Worm (Caenorhabditis elegans): Measurements from ENCODE around the gene pph-1.

Gene pph-1

DNA sequence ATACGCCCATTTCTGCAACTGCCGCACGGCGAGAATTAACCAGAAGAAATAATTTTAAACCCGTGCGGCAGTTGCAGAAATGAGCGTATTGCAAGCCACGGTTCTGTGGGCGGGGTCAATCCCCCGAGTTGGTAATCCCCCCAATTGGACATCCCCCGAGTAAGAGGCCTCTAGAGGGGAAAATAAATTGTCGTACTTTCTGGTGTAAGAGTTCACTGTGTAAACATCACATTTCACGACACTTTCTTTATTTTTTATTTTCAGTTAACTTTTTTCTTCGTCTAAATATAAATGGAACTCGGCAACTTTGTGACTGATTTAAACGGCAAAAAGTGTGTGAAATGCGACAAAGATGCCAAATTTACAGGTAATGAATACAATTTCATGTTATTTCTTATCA lies 44.4 kb upstream of the pph-1 start, which contains the start of gene tut-2 (continued):
- TF ChIP-seq ztf-11 (tag; optimal IDR thresholded peaks at IDR 0.05), result no peak
- no peak for TF ChIP-seq egl-27 (tag; optimal IDR thresholded peaks at IDR 0.05)
- no peak for TF ChIP-seq vab-15 (tag; optimal IDR thresholded peaks at IDR 0.05)
- no peak for TF ChIP-seq nhr-47 (tag; optimal IDR thresholded peaks at IDR 0.05)
- TF ChIP-seq snu-23 (GFP tag; optimal IDR thresholded peaks at IDR 0.05), result peak; percentile 7
- TF ChIP-seq snpc-4 (tag; optimal IDR thresholded peaks at IDR 0.05), result no peak
- TF ChIP-seq nhr-90 (tag; optimal IDR thresholded peaks at IDR 0.05; ENCODE audit: poor library complexity), result no peak
- no peak for TF ChIP-seq xbp-1 (tag; optimal IDR thresholded peaks at IDR 0.05)
- TF ChIP-seq lin-14 (GFP tag; optimal IDR thresholded peaks at IDR 0.05), result no peak
- TF ChIP-seq nhr-237 (tag; optimal IDR thresholded peaks at IDR 0.05), result no peak
- peak in 1 of 2 experiments; percentile 32 for TF ChIP-seq lin-35 (GFP tag; optimal IDR thresholded peaks at IDR 0.05)
- TF ChIP-seq efl-1 (optimal IDR thresholded peaks at IDR 0.05), result peak in 1 of 2 experiments; percentile 35
- peak; percentile 26 to 94 for TF ChIP-seq efl-1 (GFP tag; optimal IDR thresholded peaks at IDR 0.05 in 1 of 2)
- TF ChIP-seq ama-1 (optimal IDR thresholded peaks at IDR 0.05), result no peak
- TF ChIP-seq nhr-71 (tag; optimal IDR thresholded peaks at IDR 0.05), result no peak
- no peak for TF ChIP-seq sup-37 (GFP tag; optimal IDR thresholded peaks at IDR 0.05)
- no peak for TF ChIP-seq lir-3 (tag; optimal IDR thresholded peaks at IDR 0.05; ENCODE audit: poor library complexity)
- TF ChIP-seq elt-2 (tag; optimal IDR thresholded peaks at IDR 0.05), result no peak
- TF ChIP-seq lin-15B (tag; optimal IDR thresholded peaks at IDR 0.05), result no peak

DNA sequence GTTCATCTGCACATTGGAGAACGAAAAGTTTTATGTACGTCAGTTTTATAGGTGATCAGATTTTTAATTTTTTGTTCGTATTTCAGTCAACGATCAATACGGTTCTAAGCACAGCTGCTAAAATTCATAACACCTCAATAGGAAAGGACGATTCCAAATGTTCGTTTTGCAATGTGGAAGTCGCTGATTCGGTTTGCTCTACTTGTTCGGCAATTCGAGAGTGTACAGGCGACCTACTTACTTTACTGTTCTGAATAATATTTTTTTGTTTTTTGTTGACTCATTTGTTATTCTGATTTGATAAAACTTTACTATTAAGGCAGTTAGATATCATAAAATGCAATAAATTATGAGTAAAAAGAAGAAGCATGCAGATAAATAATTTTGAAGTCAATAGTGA lies 43.0 kb upstream of the pph-1 start:
- TF ChIP-seq zag-1 (tag; optimal IDR thresholded peaks at IDR 0.05) (no peak), tlp-1 (tag; optimal IDR thresholded peaks at IDR 0.05) (no peak), pag-3 (tag; optimal IDR thresholded peaks at IDR 0.05; ENCODE audit: borderline replicate concordance, insufficient read depth) (no peak), ama-1 (optimal IDR thresholded peaks at IDR 0.05) (no peak), nhr-71 (tag; optimal IDR thresholded peaks at IDR 0.05) (no peak), mep-1 (tag; optimal IDR thresholded peaks at IDR 0.05) (no peak), ceh-88 (GFP tag; IDR thresholded peaks at IDR 0.05) (no peak), hlh-4 (tag; optimal IDR thresholded peaks at IDR 0.05) (no peak), sox-4 (tag; optimal IDR thresholded peaks at IDR 0.05) (no peak), ets-5 (GFP tag; IDR thresholded peaks at IDR 0.05) (no peak), mef-2 (tag; optimal IDR thresholded peaks at IDR 0.05) (no peak), egl-13 (tag; optimal IDR thresholded peaks at IDR 0.05) (no peak), fkh-8 (tag; optimal IDR thresholded peaks at IDR 0.05) (no peak), ces-1 (GFP tag; optimal IDR thresholded peaks at IDR 0.05) (no peak), sup-37 (GFP tag; optimal IDR thresholded peaks at IDR 0.05) (no peak)

DNA sequence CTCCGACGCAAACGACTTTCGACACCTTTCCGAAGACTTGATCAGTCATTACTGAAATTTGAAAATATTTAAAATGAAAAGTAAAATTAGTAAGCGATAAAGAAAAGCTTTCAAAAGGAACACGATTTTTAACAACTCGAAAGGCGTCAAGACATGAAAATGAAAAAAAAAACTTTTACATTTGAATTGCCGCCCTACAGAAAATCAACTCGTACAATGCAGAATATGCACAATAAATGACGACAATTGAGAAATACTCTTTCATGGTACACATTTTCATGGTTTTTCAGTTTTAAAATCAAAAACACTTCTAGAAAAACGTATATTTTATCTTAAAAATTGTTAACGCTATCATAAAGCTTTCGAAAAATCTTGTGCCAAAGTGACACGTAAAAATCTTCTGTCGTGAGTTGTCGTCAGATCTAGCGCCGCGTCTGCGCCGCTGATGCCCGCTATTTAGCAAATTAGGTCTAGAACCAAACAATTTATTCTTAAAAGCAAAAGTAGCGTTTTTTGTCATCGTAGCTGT lies 40.9 kb upstream of the pph-1 start, which contains the start of gene sqv-4:
sqv-4 (minus strand) TSS at position 51 of the 529 bp plus-strand sequence.
- TF ChIP-seq unc-30 (tag; optimal IDR thresholded peaks at IDR 0.05) (no peak), dpl-1 (GFP tag; optimal IDR thresholded peaks at IDR 0.05) (peak; percentile 82 to 88 (median 84)), lin-35 (GFP tag; optimal IDR thresholded peaks at IDR 0.05) (peak; percentile 81 to 92), irx-1 (tag; optimal IDR thresholded peaks at IDR 0.05) (peak; percentile 0), sox-4 (tag; optimal IDR thresholded peaks at IDR 0.05) (no peak), nhr-85 (tag) (peak; percentile 10), nhr-77 (tag; optimal IDR thresholded peaks at IDR 0.05) (no peak), lin-14 (GFP tag; optimal IDR thresholded peaks at IDR 0.05) (no peak), nhr-237 (tag; optimal IDR thresholded peaks at IDR 0.05) (no peak), efl-3 (GFP tag; optimal IDR thresholded peaks at IDR 0.05) (no peak), nhr-47 (tag; optimal IDR thresholded peaks at IDR 0.05) (peak; percentile 55), pqm-1 (tag; optimal IDR thresholded peaks at IDR 0.05) (no peak), dsc-1 (tag; optimal IDR thresholded peaks at IDR 0.05) (peak; percentile 44), ceh-90 (tag; optimal IDR thresholded peaks at IDR 0.05) (no peak), lin-15B (tag; optimal IDR thresholded peaks at IDR 0.05) (no peak), nhr-71 (tag; optimal IDR thresholded peaks at IDR 0.05) (peak; percentile 70), hlh-4 (tag; optimal IDR thresholded peaks at IDR 0.05) (no peak), fos-1 (tag; optimal IDR thresholded peaks at IDR 0.05) (no peak), elt-2 (tag; optimal IDR thresholded peaks at IDR 0.05) (no peak), hpl-2 (GFP tag; optimal IDR thresholded peaks at IDR 0.05) (no peak), F16B12.6 (tag; optimal IDR thresholded peaks at IDR 0.05) (peak; percentile 72), aly-2 (tag; optimal IDR thresholded peaks at IDR 0.05) (no peak), mdl-1 (tag; optimal IDR thresholded peaks at IDR 0.05) (no peak), hlh-17 (GFP tag; optimal IDR thresholded peaks at IDR 0.05; ENCODE audit: borderline replicate concordance) (no peak), pag-3 (tag; optimal IDR thresholded peaks at IDR 0.05; ENCODE audit: borderline replicate concordance, insufficient read depth) (no peak), rnt-1 (tag; optimal IDR thresholded peaks at IDR 0.05) (no peak), egl-13 (tag; optimal IDR thresholded peaks at IDR 0.05) (no peak), pax-3 (tag; optimal IDR thresholded peaks at IDR 0.05) (no peak), mep-1 (tag; optimal IDR thresholded peaks at IDR 0.05) (peak; percentile 18), egl-27 (tag; optimal IDR thresholded peaks at IDR 0.05) (no peak)

Data from whole organism, L1 larva.